Fruit fly (Drosophila melanogaster): ENCODE measurements around the gene CG42813.

CG42813 gene

DNA sequence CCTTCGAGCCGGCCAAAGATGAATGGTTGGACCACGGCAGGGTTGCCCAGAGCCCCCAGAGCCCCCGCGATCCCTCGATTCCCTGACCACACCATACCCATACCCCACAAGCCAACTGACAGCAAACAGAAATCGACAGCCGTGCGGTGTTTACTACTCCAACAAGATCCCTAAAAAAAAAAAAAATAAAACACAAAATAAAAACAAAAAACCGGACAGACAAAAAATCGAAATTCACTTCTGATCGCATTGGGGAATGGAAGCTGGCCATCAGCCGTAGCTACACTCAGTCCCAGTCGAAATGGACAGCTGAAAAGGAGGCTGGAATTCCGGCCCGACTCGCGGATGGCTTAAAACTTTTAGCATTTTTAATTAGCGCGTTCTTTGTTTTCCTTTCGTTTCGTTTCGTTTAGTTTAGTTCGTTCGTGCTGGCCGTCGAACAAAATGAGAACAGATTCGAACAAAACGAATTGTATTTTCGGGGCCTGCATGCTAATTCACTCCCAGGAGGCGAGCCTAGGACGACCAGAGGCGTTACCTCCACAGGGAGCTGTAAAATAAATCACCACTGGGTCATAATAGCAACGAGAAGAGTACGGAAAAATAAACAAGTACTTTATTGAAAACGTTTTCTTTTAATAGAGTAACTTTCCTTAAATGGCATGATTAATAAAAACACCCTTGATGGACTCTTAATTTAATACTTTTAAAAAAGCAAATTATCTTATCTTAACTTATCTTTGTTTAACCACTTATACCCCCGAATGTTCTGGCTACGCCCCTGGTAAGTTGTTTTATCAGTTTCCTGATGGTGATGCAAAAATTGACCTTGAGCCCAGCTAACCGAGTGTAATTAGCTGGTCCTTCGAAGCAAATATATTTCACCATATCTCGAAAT, 29.2 kb downstream of the CG42813 start:
- TF ChIP-seq sqz (GFP tag; optimal IDR thresholded peaks at IDR 0.05), result peak; percentile 19
- peak; percentile 68 for TF ChIP-seq nom (GFP tag; optimal IDR thresholded peaks at IDR 0.05)
- no peak for TF ChIP-seq ranshi (GFP tag; IDR thresholded peaks at IDR 0.05)
- TF ChIP-seq CrebB (tag; optimal IDR thresholded peaks at IDR 0.05), result no peak
- TF ChIP-seq croc (GFP tag; conservative IDR thresholded peaks at IDR 0.05), result no peak

- TF ChIP-seq Poxn (GFP tag; IDR thresholded peaks at IDR 0.05) (no peak), HLHmδ (GFP tag; optimal IDR thresholded peaks at IDR 0.05) (no peak), Xrp1 (GFP tag; IDR thresholded peaks at IDR 0.05) (peak; percentile 31; the same call in 1 of the 2 replicates), lmd (GFP tag; IDR thresholded peaks at IDR 0.05) (no peak), CG10979 (tag; optimal IDR thresholded peaks at IDR 0.05) (peak; percentile 23), phol (tag; optimal IDR thresholded peaks at IDR 0.05) (peak; percentile 9), Xbp1 (GFP tag; optimal IDR thresholded peaks at IDR 0.05) (no peak), gem (tag; optimal IDR thresholded peaks at IDR 0.05) (peak; percentile 24), CG18262 (tag; optimal IDR thresholded peaks at IDR 0.05) (peak; percentile 12), CG31441 (GFP tag; IDR thresholded peaks at IDR 0.05) (0 out of 2 replicates have a peak, but pooled peaks have one; percentile 10), bsh (GFP tag; optimal IDR thresholded peaks at IDR 0.05) (peak in 1 of 2 experiments; percentile 22), NC2β (GFP tag; optimal IDR thresholded peaks at IDR 0.05) (no peak), unpg (GFP tag; optimal IDR thresholded peaks at IDR 0.05) (peak; percentile 1), gsb-n (tag; optimal IDR thresholded peaks at IDR 0.05) (peak; percentile 1), dmrt11E (tag; optimal IDR thresholded peaks at IDR 0.05) (peak; percentile 34), lola (GFP tag; optimal IDR thresholded peaks at IDR 0.05) (peak in 1 of 3 experiments; percentile 10)
Observed at dm6 chr3R:27197581-27197980, 30.8 kb downstream of the CG42813 start.

dm6 chr3R:27196866-27197265, 31.5 kb downstream of the CG42813 start:
- no peak for TF ChIP-seq NC2β (GFP tag; optimal IDR thresholded peaks at IDR 0.05)
- no peak for TF ChIP-seq CG17385 (GFP tag; optimal IDR thresholded peaks at IDR 0.05)
- peak; percentile 84 for TF ChIP-seq oc (tag; optimal IDR thresholded peaks at IDR 0.05)
- TF ChIP-seq NC2α (GFP tag; optimal IDR thresholded peaks at IDR 0.05), result no peak
- no peak for TF ChIP-seq hkb (optimal IDR thresholded peaks at IDR 0.05)
- TF ChIP-seq hkb (GFP tag; IDR thresholded peaks at IDR 0.05), result no peak
- TF ChIP-seq Awh (GFP tag; IDR thresholded peaks at IDR 0.05), result peak; percentile 52; the same call in 1 of the 2 replicates
- TF ChIP-seq CG31365 (tag; optimal IDR thresholded peaks at IDR 0.05), result no peak
- peak; percentile 63 for TF ChIP-seq crol (GFP tag; IDR thresholded peaks at IDR 0.05)
- TF ChIP-seq sqz (GFP tag; optimal IDR thresholded peaks at IDR 0.05), result no peak
- TF ChIP-seq prd (optimal IDR thresholded peaks at IDR 0.05), result no peak
- no peak for TF ChIP-seq prd (GFP tag; IDR thresholded peaks at IDR 0.05)
- no peak for TF ChIP-seq CG7745 (tag; optimal IDR thresholded peaks at IDR 0.05)
- no peak for TF ChIP-seq gfzf (GFP tag; optimal IDR thresholded peaks at IDR 0.05)
- no peak for TF ChIP-seq CG32532 (GFP tag; IDR thresholded peaks at IDR 0.05)
- TF ChIP-seq Dll (GFP tag; IDR thresholded peaks at IDR 0.05; ENCODE audit: partially characterized antibody), result no peak
- no peak for TF ChIP-seq eyg (GFP tag; optimal IDR thresholded peaks at IDR 0.05)
- TF ChIP-seq CG33557 (GFP tag; optimal IDR thresholded peaks at IDR 0.05), result no peak
- TF ChIP-seq Xbp1 (GFP tag; optimal IDR thresholded peaks at IDR 0.05), result no peak
- no peak for TF ChIP-seq Deaf1 (tag; optimal IDR thresholded peaks at IDR 0.05)
- no peak for TF ChIP-seq ab (GFP tag; optimal IDR thresholded peaks at IDR 0.05)
- TF ChIP-seq CG9215 (GFP tag; IDR thresholded peaks at IDR 0.05), result no peak
- no peak for TF ChIP-seq pzg (GFP tag; optimal IDR thresholded peaks at IDR 0.05)
- TF ChIP-seq nerfin-2 (GFP tag; IDR thresholded peaks at IDR 0.05; ENCODE audit: partially characterized antibody), result no peak
- TF ChIP-seq nerfin-1 (tag; optimal IDR thresholded peaks at IDR 0.05), result no peak
- TF ChIP-seq yki (optimal IDR thresholded peaks at IDR 0.05), result no peak
- no peak for TF ChIP-seq chn (GFP tag; optimal IDR thresholded peaks at IDR 0.05)
- no peak for TF ChIP-seq ci (GFP tag; IDR thresholded peaks at IDR 0.05)
- peak; percentile 82 for TF ChIP-seq Kr (GFP tag; optimal IDR thresholded peaks at IDR 0.05)
